Fruit fly (Drosophila melanogaster): ENCODE data around the gene rk.

Gene rk

DNA sequence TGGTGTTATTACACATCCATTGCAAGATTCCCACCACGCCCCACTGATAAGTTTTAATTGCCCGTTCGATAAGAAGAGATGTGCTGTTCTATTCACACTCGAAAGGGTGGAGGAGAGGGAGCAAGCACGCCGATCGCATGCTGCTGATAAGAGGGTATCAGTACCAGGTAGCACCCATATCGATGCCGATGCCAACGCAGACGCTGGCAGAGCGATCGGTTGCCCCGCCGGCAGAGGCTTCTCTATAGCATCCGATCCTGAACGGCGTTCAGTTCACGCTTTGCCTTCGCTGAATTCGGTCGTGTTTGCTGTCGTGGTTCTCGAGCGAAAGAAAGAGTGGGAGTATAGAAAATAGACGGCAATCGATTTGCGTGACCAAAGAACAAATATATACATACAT, 12.4 kb upstream of the rk start:
- TF ChIP-seq br (GFP tag; optimal IDR thresholded peaks at IDR 0.05) = no peak
- TF ChIP-seq Vsx2 (GFP tag; optimal IDR thresholded peaks at IDR 0.05; ENCODE audit: partially characterized antibody) = no peak
- TF ChIP-seq h (GFP tag; optimal IDR thresholded peaks at IDR 0.05) = peak; percentile 59
- no peak for TF ChIP-seq brk (GFP tag; optimal IDR thresholded peaks at IDR 0.05)

DNA sequence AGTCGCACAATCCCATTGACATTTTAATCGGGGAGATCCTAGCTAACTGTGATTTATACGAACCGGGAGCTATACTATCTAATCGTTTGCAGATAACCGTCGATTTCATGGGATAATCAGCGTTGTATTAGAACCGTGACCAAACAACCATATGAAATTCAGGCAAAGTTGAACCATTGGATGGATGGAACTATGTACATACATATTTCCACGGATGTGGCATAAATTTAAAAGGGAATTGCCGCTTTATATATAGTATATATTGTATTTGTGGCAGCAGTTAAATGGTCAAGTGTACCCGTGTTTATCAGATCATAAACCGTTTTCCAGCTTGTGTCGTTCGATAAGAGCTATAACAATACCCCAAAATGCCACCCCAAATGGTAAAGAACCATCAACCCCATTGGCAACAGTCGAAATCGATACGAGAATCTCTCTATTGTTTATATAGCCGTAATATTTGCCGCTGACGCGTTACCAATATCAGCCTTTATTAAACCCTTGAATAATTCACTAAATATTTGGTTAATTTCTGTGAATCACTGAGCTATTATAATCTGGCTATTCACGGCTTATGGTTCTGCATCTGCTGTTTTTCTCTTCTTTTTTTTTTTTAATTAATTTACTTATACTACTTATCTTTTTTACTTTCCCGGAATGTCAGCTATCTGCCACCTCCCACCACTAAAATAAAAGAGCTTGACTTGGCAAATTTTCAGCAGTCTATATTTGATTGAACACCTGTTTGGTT, 11.4 kb upstream of the rk start, which contains the start of gene bgm:
Gene bgm, plus strand, starts transcription at position 701 of the 751 bp plus-strand sequence.
- TF ChIP-seq Dif (GFP tag; optimal IDR thresholded peaks at IDR 0.05; ENCODE audit: partially characterized antibody) = no peak

DNA sequence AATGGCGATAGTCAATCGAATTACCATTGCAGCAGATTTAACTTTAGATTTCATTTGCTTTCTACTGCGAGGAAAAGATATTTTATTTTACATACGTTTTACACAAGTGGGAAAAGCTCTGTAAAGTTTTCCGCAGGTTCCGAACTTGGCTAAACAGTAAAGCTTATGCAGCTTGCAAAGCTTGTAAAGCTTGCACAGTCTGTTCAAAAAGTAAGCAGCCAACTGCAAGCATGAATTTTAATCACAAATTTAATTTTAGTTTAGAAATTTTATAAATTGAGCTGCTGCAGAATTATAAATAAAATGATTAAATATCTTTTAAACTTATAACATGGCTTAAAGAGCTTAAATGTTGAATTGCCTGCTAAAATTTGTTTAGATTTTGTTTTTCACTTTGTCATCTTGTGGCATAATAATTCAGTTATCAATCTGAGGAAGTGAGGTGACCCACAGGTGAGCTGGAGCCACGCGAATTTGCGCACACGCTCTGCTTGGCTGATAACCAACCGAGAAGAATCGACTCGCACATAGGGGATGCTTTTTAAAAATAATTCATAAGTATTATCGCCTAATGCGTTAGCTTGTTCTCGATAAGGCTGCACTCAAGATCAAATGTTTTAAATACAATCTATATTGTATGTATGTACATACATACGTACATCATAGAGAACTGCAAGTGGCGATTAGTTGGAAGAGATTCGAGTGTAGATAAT, 10.7 kb upstream of the rk start:
- TF ChIP-seq Rel (GFP tag; optimal IDR thresholded peaks at IDR 0.05) = no peak
- TF ChIP-seq Rel (tag; optimal IDR thresholded peaks at IDR 0.05) = no peak
- TF ChIP-seq sage (GFP tag; optimal IDR thresholded peaks at IDR 0.05) = peak; percentile 35
- TF ChIP-seq OdsH (GFP tag; optimal IDR thresholded peaks at IDR 0.05) = peak; percentile 38
- peak; percentile 61 for TF ChIP-seq brk (GFP tag; optimal IDR thresholded peaks at IDR 0.05)
- TF ChIP-seq Hr83 (GFP tag; optimal IDR thresholded peaks at IDR 0.05; ENCODE audit: poor library complexity, severe bottlenecking) = no peak
- no peak for TF ChIP-seq sv (GFP tag; optimal IDR thresholded peaks at IDR 0.05)
- TF ChIP-seq Jra (GFP tag; optimal IDR thresholded peaks at IDR 0.05) = no peak
- peak; percentile 14 for TF ChIP-seq Hnf4 (GFP tag; optimal IDR thresholded peaks at IDR 0.05)
- TF ChIP-seq HLH106 (tag; optimal IDR thresholded peaks at IDR 0.05) = peak; percentile 56
- TF ChIP-seq CG32264 (GFP tag; optimal IDR thresholded peaks at IDR 0.05) = no peak
- TF ChIP-seq CrebA (GFP tag; optimal IDR thresholded peaks at IDR 0.05; ENCODE audit: borderline replicate concordance) = no peak
- peak in 1 of 2 experiments; percentile 51 for TF ChIP-seq foxo (GFP tag; optimal IDR thresholded peaks at IDR 0.05)
- TF ChIP-seq Sp1 (GFP tag; optimal IDR thresholded peaks at IDR 0.05) = no peak
- no peak for TF ChIP-seq N (GFP tag; optimal IDR thresholded peaks at IDR 0.05)
- TF ChIP-seq dl (GFP tag; optimal IDR thresholded peaks at IDR 0.05; ENCODE audit: insufficient read depth in 1 of 2, partially characterized antibody in 2 of 2) = no peak
- peak; percentile 24 for TF ChIP-seq fru (GFP tag; optimal IDR thresholded peaks at IDR 0.05)
- TF ChIP-seq h (GFP tag; optimal IDR thresholded peaks at IDR 0.05) = peak; percentile 62
- TF ChIP-seq rgr (GFP tag; optimal IDR thresholded peaks at IDR 0.05) = peak; percentile 31
- no peak for TF ChIP-seq Hr78 (GFP tag; optimal IDR thresholded peaks at IDR 0.05)
- TF ChIP-seq woc (GFP tag; optimal IDR thresholded peaks at IDR 0.05) = peak; percentile 76
- TF ChIP-seq dmrt93B (GFP tag; optimal IDR thresholded peaks at IDR 0.05) = no peak

DNA sequence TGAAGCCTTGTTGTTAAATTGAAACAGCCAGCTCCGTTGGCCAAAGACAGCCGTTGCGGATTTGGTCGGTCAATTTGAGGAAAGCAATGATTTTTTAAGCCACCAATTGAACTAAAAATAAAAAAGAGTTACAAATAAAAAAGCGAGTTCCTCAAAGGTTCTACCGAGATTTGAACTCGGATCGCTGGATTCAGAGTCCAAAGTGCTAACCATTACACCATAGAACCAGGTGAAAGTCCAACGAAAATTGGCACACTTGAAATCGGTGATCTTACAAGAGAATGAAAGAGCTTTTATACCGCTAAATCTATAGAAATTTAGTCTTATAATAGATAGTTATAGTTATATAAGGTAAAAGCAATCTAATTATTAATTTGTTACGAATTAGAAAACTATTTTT, 9.4 kb upstream of the rk start:
- TF ChIP-seq Hnf4 (GFP tag; optimal IDR thresholded peaks at IDR 0.05) (peak; percentile 40), jim (GFP tag; optimal IDR thresholded peaks at IDR 0.05) (no peak), woc (GFP tag; optimal IDR thresholded peaks at IDR 0.05) (no peak), CrebA (GFP tag; optimal IDR thresholded peaks at IDR 0.05; ENCODE audit: borderline replicate concordance) (peak; percentile 21), usp (GFP tag; optimal IDR thresholded peaks at IDR 0.05) (no peak), lola (GFP tag; optimal IDR thresholded peaks at IDR 0.05) (no peak), h (GFP tag; optimal IDR thresholded peaks at IDR 0.05) (no peak), dsf (GFP tag; optimal IDR thresholded peaks at IDR 0.05; ENCODE audit: borderline replicate concordance) (no peak), Dif (GFP tag; optimal IDR thresholded peaks at IDR 0.05; ENCODE audit: partially characterized antibody) (no peak), Rel (GFP tag; optimal IDR thresholded peaks at IDR 0.05) (no peak), Rel (tag; optimal IDR thresholded peaks at IDR 0.05) (no peak)

DNA sequence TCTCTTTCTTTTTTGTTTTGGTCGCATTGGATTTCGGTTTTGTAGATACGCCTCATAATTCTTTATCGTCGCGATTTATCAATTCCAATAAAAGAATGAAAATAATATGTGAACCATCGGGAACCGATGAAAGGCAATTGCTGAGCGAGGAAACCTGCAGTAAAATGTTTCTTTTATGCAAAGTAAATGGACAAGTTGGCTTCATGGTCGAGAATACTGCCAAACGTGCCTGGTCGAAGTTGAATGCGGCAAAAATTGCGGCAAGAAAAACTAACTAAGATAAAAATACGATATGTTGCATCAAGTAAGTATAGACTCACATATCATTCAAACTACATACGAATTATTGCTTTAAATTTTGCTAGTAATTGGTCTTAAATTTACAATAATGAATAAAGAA, 6.8 kb upstream of the rk start, which contains the start of gene CG42692:
Gene CG42692, plus strand, starts transcription at position 301 of the 400 bp plus-strand sequence.
- TF ChIP-seq ey (GFP tag; optimal IDR thresholded peaks at IDR 0.05) = no peak

All from whole organism, wandering third instar larva.